Worm (Caenorhabditis elegans): ENCODE measurements around the gene C03H5.7.

Gene C03H5.7

ce11 chrII:400167-400566 is 20.1 kb downstream of the C03H5.7 start:
- TF ChIP-seq lsy-27 (tag; optimal IDR thresholded peaks at IDR 0.05; ENCODE audit: borderline replicate concordance, insufficient read depth), result no peak
- TF ChIP-seq hlh-26 (GFP tag; conservative IDR thresholded peaks at IDR 0.05), result no peak
- no peak for TF ChIP-seq rec-8 (tag; optimal IDR thresholded peaks at IDR 0.05)
- no peak for TF ChIP-seq ztf-18 (tag; optimal IDR thresholded peaks at IDR 0.05)
- no peak for TF ChIP-seq pbrm-1 (GFP tag; IDR thresholded peaks at IDR 0.05)
- no peak for TF ChIP-seq T07F8.4 (tag; optimal IDR thresholded peaks at IDR 0.05)
- TF ChIP-seq bed-2 (GFP tag; IDR thresholded peaks at IDR 0.05), result no peak
- TF ChIP-seq madf-8 (GFP tag; conservative IDR thresholded peaks at IDR 0.05), result no peak
- TF ChIP-seq mes-4 (tag; optimal IDR thresholded peaks at IDR 0.05), result no peak
- no peak for TF ChIP-seq hsf-1 (GFP tag; IDR thresholded peaks at IDR 0.05)

ce11 chrII:401211-401610 is 21.2 kb downstream of the C03H5.7 start:
- no peak for TF ChIP-seq tbp1 (GFP tag; optimal IDR thresholded peaks at IDR 0.05)
- 0 out of 2 replicates have a peak, but pooled peaks have one; percentile 26 for TF ChIP-seq zfh-2 (GFP tag; conservative IDR thresholded peaks at IDR 0.05)

ce11 chrII:402435-402834 is 22.4 kb downstream of the C03H5.7 start, which contains the start of gene clec-10:
clec-10 (plus strand) TSS chrII:402678.
- TF ChIP-seq madf-3 (GFP tag; IDR thresholded peaks at IDR 0.05), result no peak
- no peak for TF ChIP-seq C17E4.6 (GFP tag; IDR thresholded peaks at IDR 0.05)
- TF ChIP-seq nhr-80 (tag; optimal IDR thresholded peaks at IDR 0.05), result peak; percentile 35
- no peak for TF ChIP-seq nhr-90 (tag; optimal IDR thresholded peaks at IDR 0.05)

ce11 chrII:410832-411231 is 30.8 kb downstream of the C03H5.7 start, which contains the start of the genes dnsn-1 and C24H12.4:
dnsn-1 (minus strand) TSS chrII:410932.
C24H12.4 (plus strand) TSS chrII:411222.
- peak; percentile 76 for TF ChIP-seq attf-5 (GFP tag; optimal IDR thresholded peaks at IDR 0.05)
- no peak for TF ChIP-seq nhr-27 (tag; optimal IDR thresholded peaks at IDR 0.05)
- no peak for TF ChIP-seq ceh-27 (GFP tag; optimal IDR thresholded peaks at IDR 0.05)
- TF ChIP-seq madf-6 (GFP tag; IDR thresholded peaks at IDR 0.05), result peak; percentile 83
- TF ChIP-seq rcor-1 (GFP tag; IDR thresholded peaks at IDR 0.05), result peak; percentile 89
- TF ChIP-seq madf-10 (tag; optimal IDR thresholded peaks at IDR 0.05), result peak; percentile 18
- TF ChIP-seq dpff-1 (tag; optimal IDR thresholded peaks at IDR 0.05), result no peak
- TF ChIP-seq rec-8 (tag; optimal IDR thresholded peaks at IDR 0.05), result no peak
- TF ChIP-seq tlf-1 (GFP tag; optimal IDR thresholded peaks at IDR 0.05), result peak; percentile 80
- no peak for TF ChIP-seq F39B2.1 (GFP tag; IDR thresholded peaks at IDR 0.05)
- TF ChIP-seq atf-7 (tag; optimal IDR thresholded peaks at IDR 0.05), result peak; percentile 20
- no peak for TF ChIP-seq mes-4 (tag; optimal IDR thresholded peaks at IDR 0.05)
- peak; percentile 77 for TF ChIP-seq snpc-1.3 (tag; optimal IDR thresholded peaks at IDR 0.05; ENCODE audit: insufficient read depth)
- peak in 1 of 2 experiments; percentile 57 for TF ChIP-seq let-607 (tag; optimal IDR thresholded peaks at IDR 0.05)
- TF ChIP-seq C06A6.2 (GFP tag; conservative IDR thresholded peaks at IDR 0.05), result peak; percentile 48; the same call in 1 of the 2 replicates
- TF ChIP-seq dpl-1 (GFP tag; optimal IDR thresholded peaks at IDR 0.05), result peak; percentile 70
- TF ChIP-seq Y53G8AR.9 (GFP tag; conservative IDR thresholded peaks at IDR 0.05), result peak; percentile 91
- no peak for TF ChIP-seq Y79H2A.3 (GFP tag; conservative IDR thresholded peaks at IDR 0.05)
- TF ChIP-seq nfyb-1 (GFP tag; IDR thresholded peaks at IDR 0.05), result peak; percentile 89
- no peak for TF ChIP-seq unc-62 (GFP tag; optimal IDR thresholded peaks at IDR 0.05)
- no peak for TF ChIP-seq cebp-1 (GFP tag; IDR thresholded peaks at IDR 0.05)
- TF ChIP-seq cebp-1 (tag; optimal IDR thresholded peaks at IDR 0.05), result peak; percentile 80
- peak; percentile 34 for TF ChIP-seq nhr-80 (tag; optimal IDR thresholded peaks at IDR 0.05)
- TF ChIP-seq ztf-26 (tag; optimal IDR thresholded peaks at IDR 0.05), result peak; percentile 43
- TF ChIP-seq attf-6 (GFP tag; IDR thresholded peaks at IDR 0.05), result no peak
- TF ChIP-seq F23B12.7 (tag; optimal IDR thresholded peaks at IDR 0.05; ENCODE audit: insufficient read depth), result peak; percentile 31
- peak; percentile 13; the same call in 1 of the 2 replicates for TF ChIP-seq ceh-91 (GFP tag; IDR thresholded peaks at IDR 0.05)
- peak; percentile 64 for TF ChIP-seq lsl-1 (GFP tag; optimal IDR thresholded peaks at IDR 0.05)
- TF ChIP-seq ztf-28 (GFP tag; IDR thresholded peaks at IDR 0.05), result no peak
- no peak for TF ChIP-seq snpc-1.1 (tag; optimal IDR thresholded peaks at IDR 0.05; ENCODE audit: insufficient read depth)
